Fruit fly (Drosophila melanogaster) whole organism, pupa: ENCODE measurements around the gene CG13786.
A peak's percentile ranks its signal among the peaks of the same experiment; 100 is the strongest.

Experiments
- CG10348 ChIP-seq: fragments of 200-800 bp; sonication (Bioruptor generic); IDR thresholded peaks from 2 replicates; pipeline ENCODE4 v1.3.6; 2022; ENCODE audit warnings: missing biosample characterization, missing genetic modification characterization
- CG14655 ChIP-seq: fragments of 200-800 bp; sonication (Bioruptor generic); optimal IDR thresholded peaks from 3 replicates; lab custom pipeline; 2017; ENCODE audit warnings: mild to moderate bottlenecking, missing biosample characterization, missing genetic modification reagents, missing genetic modification characterization
- CG15710 ChIP-seq: fragments of 200-800 bp; sonication (Bioruptor generic); optimal IDR thresholded peaks from 2 replicates; lab custom pipeline; 2018; ENCODE audit warnings: missing biosample characterization, mild to moderate bottlenecking, missing genetic modification characterization, moderate library complexity
- CG17806 ChIP-seq: fragments of 200-800 bp; sonication (Bioruptor generic); optimal IDR thresholded peaks from 2 replicates; lab custom pipeline; 2018; ENCODE audit warnings: missing biosample characterization, mild to moderate bottlenecking, missing genetic modification characterization, moderate library complexity
- CG32121 ChIP-seq: fragments of 200-800 bp; sonication (Bioruptor generic); IDR thresholded peaks from 2 replicates; pipeline ENCODE4 v1.3.6; 2022; ENCODE audit warnings: missing biosample characterization, missing genetic modification characterization
- CG34367 ChIP-seq: fragments of 200-800 bp; sonication (Bioruptor generic); optimal IDR thresholded peaks from 2 replicates; lab custom pipeline; 2018; ENCODE audit warnings: missing biosample characterization, mild to moderate bottlenecking, missing genetic modification characterization
- CG8159 ChIP-seq: fragments of 200-800 bp; sonication (Bioruptor generic); optimal IDR thresholded peaks from 3 replicates; lab custom pipeline; 2018; ENCODE audit warnings: missing biosample characterization, mild to moderate bottlenecking, missing genetic modification characterization, moderate library complexity
- CG9948 ChIP-seq: fragments of 200-800 bp; sonication (Bioruptor generic); optimal IDR thresholded peaks from 2 replicates; lab custom pipeline; 2018; ENCODE audit warnings: missing biosample characterization, mild to moderate bottlenecking, missing genetic modification characterization, moderate library complexity
- EcR ChIP-seq: fragments of 200-800 bp; sonication (Bioruptor generic); optimal IDR thresholded peaks from 3 replicates; lab custom pipeline; 2019; ENCODE audit warnings: missing biosample characterization, missing genetic modification characterization, mild to moderate bottlenecking, moderate library complexity, missing genetic modification reagents
- Pif1A ChIP-seq: fragments of 200-800 bp; sonication (Bioruptor generic); optimal IDR thresholded peaks from 3 replicates; lab custom pipeline; 2016; ENCODE audit warnings: missing biosample characterization, missing genetic modification characterization
- Pif1B ChIP-seq: fragments of 200-800 bp; sonication (Bioruptor generic); optimal IDR thresholded peaks from 3 replicates; lab custom pipeline; 2016; ENCODE audit warnings: missing biosample characterization, missing genetic modification characterization

- TF ChIP-seq CG32121 (GFP tag; lab: Robert Waterston, UW) = no peak
- peak; percentile 1 for TF ChIP-seq Pif1A (GFP tag; lab: Kevin White, UChicago)
- peak; percentile 22 for TF ChIP-seq CG17806 (tag; lab: Kevin White, UChicago)
- peak; percentile 8 for TF ChIP-seq CG8159 (tag; lab: Kevin White, UChicago)
- TF ChIP-seq CG10348 (GFP tag; lab: Robert Waterston, UW) = no peak
- TF ChIP-seq CG34367 (tag; lab: Kevin White, UChicago) = no peak
- TF ChIP-seq Pif1B = no peak
- TF ChIP-seq EcR = no peak
- TF ChIP-seq CG15710 (tag; lab: Kevin White, UChicago) = no peak
- TF ChIP-seq CG9948 (tag; lab: Kevin White, UChicago) = peak; percentile 32
- peak; percentile 69 for TF ChIP-seq CG14655 (GFP tag; lab: Kevin White, UChicago)
These were observed 17.5 kb upstream of the CG13786 start for dm6 chr2L:7270270-7270669.
